Worm (Caenorhabditis elegans) whole organism, mixed stage, embryonic: ENCODE results near the gene R10F2.4.

Experiments
- ceh-39 ChIP-seq: fragments of 150-350 bp; optimal IDR thresholded peaks from 2 replicates; lab custom pipeline; 2014; ENCODE audit warnings: missing biosample characterization, missing genetic modification characterization
- elt-3 ChIP-seq: fragments of 150-350 bp; optimal IDR thresholded peaks from 2 replicates; lab custom pipeline; 2014; ENCODE audit warnings: missing biosample characterization, missing genetic modification characterization
- lin-13 ChIP-seq: fragments of 150-350 bp; optimal IDR thresholded peaks from 2 replicates; lab custom pipeline; 2014; ENCODE audit warnings: missing biosample characterization, missing genetic modification characterization
- lsy-2 ChIP-seq: fragments of 150-350 bp; optimal IDR thresholded peaks from 2 replicates; lab custom pipeline; 2014; ENCODE audit warnings: missing biosample characterization, missing genetic modification characterization
- nhr-28 ChIP-seq: fragments of 150-350 bp; optimal IDR thresholded peaks from 2 replicates; lab custom pipeline; 2014; ENCODE audit warnings: missing biosample characterization, missing genetic modification characterization
- pha-4 ChIP-seq: fragments of 150-350 bp; optimal IDR thresholded peaks from 2 replicates; lab custom pipeline; 2018; ENCODE audit warnings: missing biosample characterization, missing genetic modification reagents, missing genetic modification characterization
- sptf-1 ChIP-seq: sonication (generic microtip); optimal IDR thresholded peaks from 2 replicates; lab custom pipeline; 2017; ENCODE audit warnings: mild to moderate bottlenecking, missing genetic modification characterization, moderate library complexity, missing compliant biosample characterization
- tbx-8 ChIP-seq: fragments of 200-800 bp; sonication (Bioruptor generic); optimal IDR thresholded peaks from 2 replicates; lab custom pipeline; 2018; ENCODE audit warnings: mild to moderate bottlenecking, missing genetic modification characterization, moderate library complexity, missing compliant biosample characterization
- unc-120 ChIP-seq: sonication (generic microtip); optimal IDR thresholded peaks from 2 replicates; lab custom pipeline; 2017; ENCODE audit warnings: missing genetic modification characterization, missing compliant biosample characterization; ENCODE audit not compliant: poor library complexity, severe bottlenecking
- unc-39 ChIP-seq: fragments of 150-350 bp; optimal IDR thresholded peaks from 2 replicates; lab custom pipeline; 2014; ENCODE audit warnings: missing biosample characterization, missing genetic modification characterization
- ztf-11 ChIP-seq: fragments of 150-350 bp; optimal IDR thresholded peaks from 2 replicates; lab custom pipeline; 2014; ENCODE audit warnings: missing biosample characterization, missing genetic modification characterization

ce11 chrIII:2870228-2870627 is 52.7 kb downstream of the R10F2.4 start:
- TF ChIP-seq nhr-28 (no peak), elt-3 (tag; lab: Kevin White, UChicago) (no peak), pha-4 (tag; lab: Kevin White, UChicago) (no peak), lsy-2 (tag; lab: Kevin White, UChicago) (no peak), unc-39 (tag; lab: Kevin White, UChicago) (no peak), ceh-39 (tag; lab: Kevin White, UChicago) (no peak), sptf-1 (tag; lab: Kevin White, UChicago) (no peak), unc-120 (tag; lab: Kevin White, UChicago) (no peak), lin-13 (no peak), ztf-11 (tag; lab: Kevin White, UChicago) (no peak), tbx-8 (no peak)
